Worm (Caenorhabditis elegans) whole organism, L1 larva: ENCODE results near the gene nhr-114.

Experiments used
- ceh-63 ChIP-seq: fragments of 200-800 bp; sonication (Bioruptor generic); optimal IDR thresholded peaks from 2 replicates; lab custom pipeline; 2018; ENCODE audit warnings: mild to moderate bottlenecking, missing genetic modification characterization, missing compliant biosample characterization
- egl-13 ChIP-seq: sonication (generic microtip); optimal IDR thresholded peaks from 2 replicates; lab custom pipeline; 2016; ENCODE audit warnings: missing genotype, missing genetic modification reagents, missing genetic modification characterization, missing compliant biosample characterization
- egl-27 ChIP-seq, 2 experiments: fragments of 150-350 bp in 1 of 2; sonication (generic microtip); optimal IDR thresholded peaks; 3 replicates each; lab custom pipeline; 2017 to 2018; ENCODE audit warnings: missing biosample characterization in 2 of 2, missing genetic modification characterization in 2 of 2, missing genetic modification reagents in 2 of 2
- fos-1 ChIP-seq: fragments of 150-350 bp; optimal IDR thresholded peaks from 2 replicates; lab custom pipeline; 2014; ENCODE audit warnings: missing biosample characterization, missing genetic modification characterization
- lin-13 ChIP-seq: fragments of 150-350 bp; optimal IDR thresholded peaks from 2 replicates; lab custom pipeline; 2014; ENCODE audit warnings: missing biosample characterization, missing genetic modification reagents, missing genetic modification characterization
- lsy-2 ChIP-seq, 2 experiments: fragments of 150-350 bp; optimal IDR thresholded peaks; 2 replicates each; lab custom pipeline; 2014; ENCODE audit warnings: missing biosample characterization in 2 of 2, missing genetic modification characterization in 2 of 2
- mdl-1 ChIP-seq, 2 experiments: fragments of 150-350 bp; optimal IDR thresholded peaks; 2 replicates each; lab custom pipeline; 2014 to 2017; ENCODE audit warnings: missing biosample characterization in 2 of 2, missing genetic modification characterization in 2 of 2, inconsistent platforms in 1 of 2
- mef-2 ChIP-seq: fragments of 150-350 bp; optimal IDR thresholded peaks from 2 replicates; lab custom pipeline; 2014; ENCODE audit warnings: missing biosample characterization, missing genetic modification characterization
- snpc-4 ChIP-seq: fragments of 150-350 bp; optimal IDR thresholded peaks from 2 replicates; lab custom pipeline; 2014; ENCODE audit warnings: missing biosample characterization, missing genetic modification characterization
- tbx-2 ChIP-seq: sonication (generic microtip); optimal IDR thresholded peaks from 2 replicates; lab custom pipeline; 2016; ENCODE audit warnings: missing genetic modification characterization, missing compliant biosample characterization
- unc-62 ChIP-seq: fragments of 150-350 bp; optimal IDR thresholded peaks from 2 replicates; lab custom pipeline; 2014; ENCODE audit warnings: missing biosample characterization, missing genetic modification reagents, missing genetic modification characterization

DNA sequence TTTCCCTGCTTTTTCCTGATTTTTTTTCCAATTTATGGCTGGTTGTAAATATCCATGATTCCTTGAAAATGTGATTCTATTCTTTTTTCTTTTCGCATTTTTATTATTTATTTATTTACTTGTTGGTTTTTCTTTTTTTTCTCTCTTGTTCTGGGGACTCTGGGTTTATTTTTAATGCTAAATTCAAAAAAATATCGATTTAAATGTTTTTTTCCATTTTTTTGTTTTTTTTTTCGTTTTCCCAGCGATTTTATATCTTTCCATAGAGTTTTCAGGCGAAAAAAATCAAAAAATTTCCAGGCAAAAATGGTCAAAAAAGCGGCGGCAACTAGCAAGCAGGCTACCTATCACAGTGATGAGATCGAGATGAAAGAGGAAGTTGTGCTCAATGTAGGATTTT, 12.2 kb downstream of the nhr-114 start, which contains the start of gene rpac-40:
- TF ChIP-seq unc-62 (GFP tag; lab: Kevin White, UChicago), result no peak
- TF ChIP-seq snpc-4, result no peak
- no peak for TF ChIP-seq egl-27 (tag; optimal IDR thresholded peaks at IDR 0.05; lab: Kevin White, UChicago)
- no peak for TF ChIP-seq lsy-2 (tag; optimal IDR thresholded peaks at IDR 0.05; lab: Kevin White, UChicago)
- TF ChIP-seq fos-1 (tag; lab: Kevin White, UChicago), result no peak
- no peak for TF ChIP-seq lin-13 (GFP tag; lab: Kevin White, UChicago)
- TF ChIP-seq egl-13 (tag; lab: Kevin White, UChicago), result no peak
- TF ChIP-seq mdl-1 (tag; optimal IDR thresholded peaks at IDR 0.05; lab: Kevin White, UChicago), result no peak
- TF ChIP-seq ceh-63 (GFP tag; lab: Kevin White, UChicago), result no peak
- TF ChIP-seq mef-2, result no peak
- TF ChIP-seq tbx-2 (tag; lab: Kevin White, UChicago), result no peak
